Worm (Caenorhabditis elegans) whole organism, early embryonic: ENCODE measurements around the gene dyf-2.

Experiments
- B0310.2 ChIP-seq: sonication (generic microtip); optimal IDR thresholded peaks from 2 replicates; lab custom pipeline; 2016; ENCODE audit warnings: mild to moderate bottlenecking, missing genetic modification characterization, missing compliant biosample characterization
- F13C5.2 ChIP-seq: sonication (generic microtip); optimal IDR thresholded peaks from 2 replicates; lab custom pipeline; 2017; ENCODE audit warnings: mild to moderate bottlenecking, missing genetic modification characterization, inconsistent platforms, missing compliant biosample characterization
- aly-1 ChIP-seq: sonication (generic microtip); optimal IDR thresholded peaks from 2 replicates; lab custom pipeline; 2016; ENCODE audit warnings: missing genetic modification characterization, missing compliant biosample characterization
- ama-1 ChIP-seq: fragments of 150-350 bp; optimal IDR thresholded peaks from 2 replicates; lab custom pipeline; 2014
- ceh-13 ChIP-seq: fragments of 200-800 bp; sonication (Bioruptor generic); optimal IDR thresholded peaks from 2 replicates; lab custom pipeline; 2018; ENCODE audit warnings: mild to moderate bottlenecking, missing genetic modification characterization, missing compliant biosample characterization
- ceh-36 ChIP-seq: sonication (generic microtip); optimal IDR thresholded peaks from 2 replicates; lab custom pipeline; 2016; ENCODE audit warnings: missing genetic modification characterization, inconsistent platforms, missing compliant biosample characterization
- ets-7 ChIP-seq: sonication (generic microtip); optimal IDR thresholded peaks from 2 replicates; lab custom pipeline; 2016; ENCODE audit warnings: missing genotype, missing genetic modification characterization, missing compliant biosample characterization
- flt-1 ChIP-seq: fragments of 200-800 bp; sonication (Bioruptor generic); IDR thresholded peaks from 2 replicates; pipeline ENCODE4 v1.3.6; 2022; ENCODE audit warnings: missing genetic modification characterization, missing compliant biosample characterization
- hmbx-1 ChIP-seq: sonication (generic microtip); optimal IDR thresholded peaks from 2 replicates; lab custom pipeline; 2016; ENCODE audit warnings: mild to moderate bottlenecking, missing genetic modification characterization, missing compliant biosample characterization
- hmg-4 ChIP-seq: fragments of 200-800 bp; sonication (Bioruptor generic); optimal IDR thresholded peaks from 2 replicates; lab custom pipeline; 2018; ENCODE audit warnings: mild to moderate bottlenecking, missing genetic modification characterization, missing compliant biosample characterization
- hnd-1 ChIP-seq: sonication (generic microtip); optimal IDR thresholded peaks from 2 replicates; lab custom pipeline; 2016; ENCODE audit warnings: missing genetic modification characterization, missing compliant biosample characterization
- pes-1 ChIP-seq: fragments of 200-800 bp; sonication (Bioruptor generic); IDR thresholded peaks from 2 replicates; pipeline ENCODE4 v1.3.6; 2022; ENCODE audit warnings: missing genetic modification reagents, missing genetic modification characterization, missing compliant biosample characterization
- scrt-1 ChIP-seq: fragments of 200-800 bp; sonication (Bioruptor generic); IDR thresholded peaks from 2 replicates; pipeline ENCODE4 v1.3.6; 2022; ENCODE audit warnings: missing genetic modification characterization, missing compliant biosample characterization
- sea-1 ChIP-seq: fragments of 200-800 bp; sonication (Bioruptor generic); conservative IDR thresholded peaks from 2 replicates; pipeline ENCODE4 v1.3.6; 2022; ENCODE audit warnings: missing genetic modification characterization, missing compliant biosample characterization
- tbx-11 ChIP-seq: fragments of 200-800 bp; sonication (Bioruptor generic); IDR thresholded peaks from 2 replicates; pipeline ENCODE4 v1.3.6; 2022; ENCODE audit warnings: missing genetic modification characterization, missing compliant biosample characterization
- tbx-37 ChIP-seq: fragments of 200-800 bp; sonication (Bioruptor generic); conservative IDR thresholded peaks from 2 replicates; pipeline ENCODE4 v1.3.6; 2022; ENCODE audit warnings: missing genetic modification reagents, missing genetic modification characterization, missing compliant biosample characterization
- tra-4 ChIP-seq: sonication (generic microtip); optimal IDR thresholded peaks from 2 replicates; lab custom pipeline; 2017; ENCODE audit warnings: missing genetic modification characterization, missing compliant biosample characterization

dyf-2 gene

ce11 chrIII:13652010-13652409 lies 34.2 kb downstream of the dyf-2 start:
- no peak for TF ChIP-seq F13C5.2 (tag; lab: Kevin White, UChicago)
- TF ChIP-seq aly-1, result no peak
- TF ChIP-seq tbx-37, result no peak
- TF ChIP-seq flt-1 (GFP tag; lab: Robert Waterston, UW), result no peak
- no peak for TF ChIP-seq tra-4 (tag; lab: Kevin White, UChicago)
- no peak for TF ChIP-seq B0310.2 (tag; lab: Kevin White, UChicago)
- TF ChIP-seq hmg-4, result no peak
- no peak for TF ChIP-seq pes-1 (GFP tag; lab: Robert Waterston, UW)
- TF ChIP-seq sea-1 (GFP tag; lab: Robert Waterston, UW), result no peak
- no peak for TF ChIP-seq ceh-13
- TF ChIP-seq scrt-1 (GFP tag; lab: Robert Waterston, UW), result no peak
- no peak for TF ChIP-seq hnd-1 (tag; lab: Kevin White, UChicago)
- no peak for TF ChIP-seq ets-7
- TF ChIP-seq hmbx-1 (tag; lab: Kevin White, UChicago), result no peak
- TF ChIP-seq ama-1 (lab: Kevin White, UChicago), result no peak
- no peak for TF ChIP-seq ceh-36
- TF ChIP-seq tbx-11 (GFP tag; lab: Robert Waterston, UW), result no peak

DNA sequence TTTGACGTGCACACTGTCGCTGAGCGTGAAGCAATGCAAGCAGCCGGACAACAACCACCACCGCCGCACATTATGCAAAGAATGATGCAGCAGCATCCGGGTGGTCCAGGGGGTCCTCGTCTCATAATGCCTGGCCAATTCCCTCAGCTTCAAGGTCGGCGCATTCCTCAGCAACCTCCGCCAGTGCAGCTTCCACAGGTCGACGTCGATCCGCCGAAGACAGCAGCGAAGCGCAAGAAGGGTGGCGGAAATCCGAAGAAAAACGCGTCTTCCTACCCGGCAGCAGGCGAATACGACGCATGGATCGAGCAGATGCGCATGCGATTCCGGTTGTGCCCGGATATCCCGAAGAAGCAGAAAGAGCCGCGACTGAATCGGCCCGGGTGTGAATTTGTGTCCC lies 34.8 kb downstream of the dyf-2 start:
- no peak for TF ChIP-seq B0310.2 (tag; lab: Kevin White, UChicago)
- no peak for TF ChIP-seq ceh-13
- TF ChIP-seq ets-7, result no peak
- peak; percentile 39 for TF ChIP-seq aly-1
- no peak for TF ChIP-seq tbx-37
- TF ChIP-seq sea-1 (GFP tag; lab: Robert Waterston, UW), result no peak
- no peak for TF ChIP-seq tra-4 (tag; lab: Kevin White, UChicago)

DNA sequence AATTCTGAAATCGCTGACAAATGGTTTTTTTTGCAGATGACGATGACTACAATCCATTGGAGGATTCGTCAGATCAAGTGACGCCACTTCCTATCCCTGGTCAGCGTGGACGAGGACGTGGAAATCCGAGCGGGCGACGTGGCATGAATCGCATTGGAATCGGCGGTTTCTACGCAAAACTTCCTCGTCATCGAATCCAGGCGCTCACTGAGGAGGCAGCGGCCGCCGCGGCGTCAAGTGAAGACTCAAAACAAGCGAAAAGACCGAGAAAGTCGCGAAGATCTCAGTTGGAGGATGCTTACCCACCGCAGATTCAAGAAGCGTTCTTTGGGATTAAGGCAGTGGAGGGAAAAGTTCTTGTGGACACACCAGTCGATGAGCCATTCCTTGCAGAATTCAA lies 37.7 kb downstream of the dyf-2 start:
- TF ChIP-seq tra-4 (tag; lab: Kevin White, UChicago), result no peak
- TF ChIP-seq B0310.2 (tag; lab: Kevin White, UChicago), result no peak
- 0 out of 2 replicates have a peak, but pooled peaks have one; percentile 22 for TF ChIP-seq tbx-11 (GFP tag; lab: Robert Waterston, UW)
- TF ChIP-seq hmbx-1 (tag; lab: Kevin White, UChicago), result no peak
- TF ChIP-seq aly-1, result no peak

ce11 chrIII:13645885-13646488 lies 40.3 kb downstream of the dyf-2 start:
- TF ChIP-seq scrt-1 (GFP tag; lab: Robert Waterston, UW) (0 out of 2 replicates have a peak, but pooled peaks have one; percentile 7), tbx-37 (no peak), ets-7 (no peak)

DNA sequence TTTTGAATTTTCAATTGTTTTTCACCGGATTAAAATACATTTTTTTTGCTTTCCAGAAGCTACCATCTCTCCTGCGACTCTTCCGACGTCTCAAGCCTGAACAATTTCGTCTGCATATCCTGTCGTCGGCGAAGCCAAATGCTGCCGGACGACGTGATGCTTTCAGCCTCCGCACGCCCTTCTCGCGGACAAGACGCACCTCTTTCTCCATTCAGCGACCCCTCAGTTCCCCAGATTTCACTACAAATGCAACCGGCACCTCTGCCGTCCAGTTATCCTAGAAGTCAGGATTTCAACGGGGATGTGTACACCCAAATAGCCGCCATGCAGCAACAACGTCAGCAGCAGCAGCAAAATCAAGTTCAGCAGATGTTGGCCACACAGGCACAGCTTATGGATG lies 42.0 kb downstream of the dyf-2 start:
- no peak for TF ChIP-seq flt-1 (GFP tag; lab: Robert Waterston, UW)
- peak; percentile 7 for TF ChIP-seq aly-1

- TF ChIP-seq ets-7 (peak; percentile 34), F13C5.2 (tag; lab: Kevin White, UChicago) (peak; percentile 90), hmg-4 (peak; percentile 82), ceh-13 (no peak), flt-1 (GFP tag; lab: Robert Waterston, UW) (peak; percentile 50), sea-1 (GFP tag; lab: Robert Waterston, UW) (peak; percentile 67; the same call in 1 of the 2 replicates), hnd-1 (tag; lab: Kevin White, UChicago) (no peak), tbx-11 (GFP tag; lab: Robert Waterston, UW) (no peak), pes-1 (GFP tag; lab: Robert Waterston, UW) (peak; percentile 54; the same call in 1 of the 2 replicates), tra-4 (tag; lab: Kevin White, UChicago) (peak; percentile 34), tbx-37 (peak; percentile 20; the same call in 1 of the 2 replicates), B0310.2 (tag; lab: Kevin White, UChicago) (no peak), hmbx-1 (tag; lab: Kevin White, UChicago) (no peak), ceh-36 (peak; percentile 51)
Measured at ce11 chrIII:13643534-13643933, 42.7 kb downstream of the dyf-2 start, which contains the start of the genes drr-2 and set-16. TSS of gene drr-2 (minus strand) at chrIII:13643570. TSS of gene set-16 (plus strand) at chrIII:13643916.

DNA sequence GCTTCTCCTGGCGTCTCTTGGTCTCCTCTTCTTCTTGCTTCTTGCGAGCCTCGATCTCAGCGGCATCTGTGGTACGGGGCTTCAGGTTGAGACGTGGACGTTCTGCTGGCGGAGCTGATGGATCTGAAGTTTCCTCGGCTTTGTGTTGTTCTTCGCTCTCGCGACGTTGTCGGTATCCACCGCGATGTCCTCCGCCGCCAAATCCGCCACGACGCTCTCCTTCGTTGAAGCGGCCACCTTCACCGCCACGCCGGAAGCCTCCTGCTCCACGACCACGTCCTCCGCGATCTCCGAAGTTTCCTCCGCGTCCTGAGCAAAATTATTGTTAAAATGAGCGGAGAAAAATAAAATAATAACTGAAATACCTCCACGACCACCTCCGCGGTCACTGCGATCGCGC lies 43.5 kb downstream of the dyf-2 start:
- TF ChIP-seq hmbx-1 (tag; lab: Kevin White, UChicago), result no peak
- TF ChIP-seq flt-1 (GFP tag; lab: Robert Waterston, UW), result no peak
- no peak for TF ChIP-seq ets-7
- TF ChIP-seq aly-1, result no peak
- no peak for TF ChIP-seq scrt-1 (GFP tag; lab: Robert Waterston, UW)
- no peak for TF ChIP-seq tbx-11 (GFP tag; lab: Robert Waterston, UW)
- no peak for TF ChIP-seq sea-1 (GFP tag; lab: Robert Waterston, UW)

DNA sequence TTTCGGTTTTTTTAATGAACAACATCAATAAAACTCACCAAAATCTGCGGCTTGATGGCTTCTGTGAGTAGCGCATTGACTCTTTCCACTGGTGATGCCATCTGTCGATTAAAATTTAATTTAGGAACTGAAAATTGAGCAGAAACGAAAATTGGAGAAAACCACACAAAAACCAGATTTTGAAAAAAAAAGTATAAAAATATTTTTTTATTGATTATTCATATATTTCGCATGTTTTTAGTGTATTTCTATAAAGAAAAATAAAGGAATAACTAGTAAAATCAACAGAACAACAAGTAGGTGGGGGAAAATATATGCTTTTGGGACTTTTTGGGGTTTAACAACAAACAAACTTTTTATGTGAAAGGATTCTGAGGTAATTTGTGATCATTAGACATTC lies 44.0 kb downstream of the dyf-2 start, which contains the start of gene T12D8.10:
T12D8.10 (minus strand) TSS at position 101 of the 400 bp plus-strand sequence.
- TF ChIP-seq tra-4 (tag; lab: Kevin White, UChicago), result no peak
- no peak for TF ChIP-seq F13C5.2 (tag; lab: Kevin White, UChicago)
- TF ChIP-seq ceh-13, result no peak
- no peak for TF ChIP-seq tbx-37
- TF ChIP-seq hmg-4, result no peak
- no peak for TF ChIP-seq hmbx-1 (tag; lab: Kevin White, UChicago)
- no peak for TF ChIP-seq ets-7
- TF ChIP-seq tbx-11 (GFP tag; lab: Robert Waterston, UW), result no peak

DNA sequence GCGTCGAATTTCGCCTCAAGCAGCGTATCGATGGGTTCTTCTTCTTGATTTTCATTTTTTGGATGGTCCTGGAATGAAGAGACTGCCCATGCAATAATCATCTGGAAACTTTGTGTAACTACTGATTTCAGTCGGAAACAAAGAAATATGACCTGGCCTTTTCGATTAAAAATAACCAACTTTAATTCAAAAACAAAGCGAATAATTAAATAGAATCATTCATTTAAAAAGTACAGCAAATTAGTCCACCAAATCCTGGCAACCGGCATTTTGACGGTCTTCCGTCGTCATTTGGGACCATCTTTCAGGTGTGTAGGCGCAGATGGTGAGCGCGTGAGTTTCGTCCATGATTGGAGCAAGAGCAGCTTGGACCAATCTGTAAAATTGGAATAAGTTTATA lies 44.7 kb downstream of the dyf-2 start, which contains the start of gene acbp-5:
acbp-5 (minus strand) TSS at position 101 of the 400 bp plus-strand sequence.
- TF ChIP-seq ets-7 (no peak), sea-1 (GFP tag; lab: Robert Waterston, UW) (no peak), ceh-13 (no peak), hmbx-1 (tag; lab: Kevin White, UChicago) (no peak), tbx-11 (GFP tag; lab: Robert Waterston, UW) (no peak), aly-1 (no peak), scrt-1 (GFP tag; lab: Robert Waterston, UW) (no peak), pes-1 (GFP tag; lab: Robert Waterston, UW) (no peak), B0310.2 (tag; lab: Kevin White, UChicago) (no peak), ceh-36 (no peak), F13C5.2 (tag; lab: Kevin White, UChicago) (no peak), tbx-37 (no peak), hnd-1 (tag; lab: Kevin White, UChicago) (no peak), flt-1 (GFP tag; lab: Robert Waterston, UW) (no peak), hmg-4 (no peak), tra-4 (tag; lab: Kevin White, UChicago) (no peak), ama-1 (lab: Kevin White, UChicago) (no peak)
